Fruit fly (Drosophila melanogaster): ENCODE data around the gene hng3.

DNA sequence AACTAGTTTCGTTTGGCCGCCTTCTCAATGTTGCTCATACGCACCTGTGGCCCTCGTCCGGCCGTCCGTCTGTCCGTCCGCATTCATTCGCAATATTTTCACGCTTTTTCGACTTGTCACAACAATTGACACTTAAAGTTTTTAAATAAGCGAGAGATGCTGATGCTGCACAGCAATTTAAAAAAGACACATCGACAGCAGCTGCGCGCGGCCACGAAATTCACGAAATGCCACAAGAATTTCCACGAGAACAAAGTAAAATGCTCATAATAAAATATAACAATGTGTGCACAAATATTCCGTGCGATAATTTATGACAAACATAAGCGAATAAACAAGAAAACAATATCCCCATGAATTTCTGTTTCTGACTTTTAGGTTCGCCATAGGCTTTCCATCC, 31.5 kb upstream of the hng3 start:
- TF ChIP-seq ttk (optimal IDR thresholded peaks at IDR 0.05), result no peak
- TF ChIP-seq psq (optimal IDR thresholded peaks at IDR 0.05), result no peak
- no peak for TF ChIP-seq h (optimal IDR thresholded peaks at IDR 0.05)
- no peak for TF ChIP-seq insv (optimal IDR thresholded peaks at IDR 0.05)

Measured in Kc167 (cell line).